Fruit fly (Drosophila melanogaster): ENCODE data around the gene Fer3HCH.
A peak's percentile ranks its signal among the peaks of the same experiment; 100 is the strongest.

Fer3HCH gene

DNA sequence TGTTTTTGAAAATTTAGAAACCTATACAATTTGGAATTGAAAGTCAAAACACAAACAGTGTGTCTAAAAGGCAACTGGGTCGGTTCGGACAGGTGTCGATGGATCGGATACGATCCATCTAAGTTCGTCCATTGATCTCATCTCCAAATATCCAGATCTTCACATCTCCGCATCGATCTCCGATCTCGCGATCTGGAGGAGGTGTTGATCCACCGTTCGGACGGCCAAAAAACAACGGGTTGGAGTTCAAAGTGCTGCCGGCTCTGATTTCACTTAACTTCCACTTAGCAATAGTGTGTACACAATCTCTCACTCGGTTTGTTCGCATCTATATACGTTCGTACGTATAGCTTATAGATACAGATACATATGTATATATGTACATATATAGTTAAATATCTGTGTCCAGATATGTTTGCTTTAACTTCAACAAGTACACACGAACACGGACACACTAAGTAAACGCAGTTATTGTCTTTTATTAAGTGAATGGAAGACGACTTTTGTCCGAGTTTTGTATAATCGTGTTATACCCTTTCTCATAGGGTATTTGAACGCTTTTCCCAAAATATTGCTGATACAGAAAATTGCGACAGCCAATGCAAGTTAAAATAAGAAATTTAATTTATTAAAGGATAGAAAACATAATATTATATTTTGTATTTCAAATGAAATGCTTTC lies at the start of gene Fer3HCH:
Fer3HCH (minus strand) TSS at position 51 of the 681 bp plus-strand sequence.
- no peak for TF ChIP-seq noc (tag; optimal IDR thresholded peaks at IDR 0.05)

DNA sequence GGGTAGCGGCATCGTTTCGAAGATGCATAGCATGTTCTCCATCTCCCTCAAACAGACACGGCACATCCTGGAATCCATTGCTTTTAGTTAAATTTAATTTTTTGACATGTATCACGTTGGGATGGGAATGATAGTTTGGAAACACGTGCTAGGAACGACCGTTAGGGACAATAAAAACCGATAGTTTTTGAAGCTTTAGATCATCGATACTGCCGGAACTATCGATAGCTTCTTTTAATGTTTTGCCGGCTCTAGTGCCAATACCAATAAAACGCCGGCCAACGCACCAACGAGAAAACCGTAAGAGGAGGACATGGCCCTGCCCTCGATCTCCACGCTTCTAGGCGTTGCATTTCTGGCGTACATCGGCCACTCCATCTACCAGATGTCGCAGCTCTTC lies 46.8 kb upstream of the Fer3HCH start, which contains the start of the genes CG4318 and CG4332:
CG4318 (minus strand) TSS at position 142 of the 400 bp plus-strand sequence.
CG4332 (plus strand) TSS at position 256 of the 400 bp plus-strand sequence.
- TF ChIP-seq noc (tag; optimal IDR thresholded peaks at IDR 0.05): no peak

DNA sequence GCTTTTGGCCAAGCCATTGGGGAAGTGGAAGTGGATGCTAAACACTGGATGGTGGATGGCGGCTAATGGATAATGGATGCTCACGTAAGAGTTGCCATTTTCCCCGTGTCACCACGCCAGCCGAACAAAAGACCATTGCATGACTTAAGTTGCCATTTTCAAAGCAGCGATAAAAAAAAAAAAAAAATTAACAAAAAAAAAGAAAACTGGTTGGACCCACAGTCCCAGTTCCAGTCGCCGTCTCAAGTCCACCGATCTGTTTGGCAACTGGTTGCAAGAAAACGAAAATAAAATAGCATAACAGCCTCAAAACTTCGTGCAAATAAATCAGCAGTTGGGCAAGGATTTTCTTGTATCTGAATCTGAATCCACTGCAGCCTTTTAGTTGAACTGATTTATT lies 41.1 kb upstream of the Fer3HCH start:
- no peak for TF ChIP-seq noc (tag; optimal IDR thresholded peaks at IDR 0.05)

DNA sequence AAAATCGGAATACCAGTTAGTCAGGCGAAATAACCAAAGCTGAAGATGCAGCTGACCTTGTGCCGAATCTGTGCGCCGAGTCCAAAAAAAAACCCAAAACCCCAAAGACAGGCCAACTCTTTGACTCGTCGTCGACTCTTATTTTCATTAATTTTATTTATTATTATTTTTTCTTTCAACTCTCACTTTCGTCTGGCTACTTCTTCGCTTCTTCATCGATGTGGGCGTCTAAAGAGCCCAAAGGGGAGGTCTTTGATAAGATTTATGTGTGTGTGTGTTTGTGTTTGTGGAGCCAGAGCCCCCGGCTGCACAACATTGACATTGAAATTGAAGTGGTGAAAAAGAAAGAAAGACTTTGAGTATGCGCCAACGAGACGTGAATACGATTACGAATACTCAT lies 37.9 kb upstream of the Fer3HCH start:
- TF ChIP-seq noc (tag; optimal IDR thresholded peaks at IDR 0.05): no peak

DNA sequence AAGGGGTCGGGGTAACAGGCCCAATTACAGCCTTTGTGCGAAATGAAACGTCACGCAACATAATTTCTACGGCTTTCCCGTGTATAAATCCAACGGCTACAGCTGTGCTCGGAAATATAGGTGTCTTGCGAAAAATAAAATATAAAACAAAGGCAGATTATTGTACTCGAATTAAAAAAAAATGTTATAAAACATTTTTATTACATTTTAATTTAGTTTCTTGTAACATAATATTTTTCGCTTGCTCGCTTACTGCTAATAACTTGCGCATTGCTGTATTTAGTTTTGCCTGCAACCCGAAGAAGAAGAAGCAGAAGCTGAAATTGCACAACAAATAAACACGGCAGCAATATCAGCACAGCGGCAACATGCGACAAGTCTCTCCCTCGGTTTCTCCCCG lies 35.1 kb upstream of the Fer3HCH start:
- no peak for TF ChIP-seq noc (tag; optimal IDR thresholded peaks at IDR 0.05)

DNA sequence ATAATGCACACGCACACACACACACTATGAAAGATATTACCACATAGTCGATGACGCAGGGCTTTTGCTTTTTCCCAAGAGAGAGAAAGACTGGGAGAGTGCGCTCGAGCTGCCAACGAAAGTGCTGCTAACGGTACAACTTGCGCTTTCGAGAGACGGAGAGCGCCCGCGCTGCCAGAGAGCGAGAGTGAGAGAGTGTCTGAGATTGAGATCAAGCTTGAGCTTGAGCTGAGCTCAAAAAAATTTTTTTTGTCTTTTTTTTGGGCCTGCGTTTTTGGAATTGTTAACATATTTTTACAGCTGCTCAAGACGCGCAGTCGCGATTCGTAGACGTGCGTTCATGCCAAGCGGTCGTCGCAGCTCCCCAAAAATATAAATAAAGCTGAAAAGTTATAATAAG lies 30.9 kb upstream of the Fer3HCH start, which contains the start of gene CG32645:
CG32645 (plus strand) TSS at position 313 of the 400 bp plus-strand sequence.
- TF ChIP-seq noc (tag; optimal IDR thresholded peaks at IDR 0.05): no peak

DNA sequence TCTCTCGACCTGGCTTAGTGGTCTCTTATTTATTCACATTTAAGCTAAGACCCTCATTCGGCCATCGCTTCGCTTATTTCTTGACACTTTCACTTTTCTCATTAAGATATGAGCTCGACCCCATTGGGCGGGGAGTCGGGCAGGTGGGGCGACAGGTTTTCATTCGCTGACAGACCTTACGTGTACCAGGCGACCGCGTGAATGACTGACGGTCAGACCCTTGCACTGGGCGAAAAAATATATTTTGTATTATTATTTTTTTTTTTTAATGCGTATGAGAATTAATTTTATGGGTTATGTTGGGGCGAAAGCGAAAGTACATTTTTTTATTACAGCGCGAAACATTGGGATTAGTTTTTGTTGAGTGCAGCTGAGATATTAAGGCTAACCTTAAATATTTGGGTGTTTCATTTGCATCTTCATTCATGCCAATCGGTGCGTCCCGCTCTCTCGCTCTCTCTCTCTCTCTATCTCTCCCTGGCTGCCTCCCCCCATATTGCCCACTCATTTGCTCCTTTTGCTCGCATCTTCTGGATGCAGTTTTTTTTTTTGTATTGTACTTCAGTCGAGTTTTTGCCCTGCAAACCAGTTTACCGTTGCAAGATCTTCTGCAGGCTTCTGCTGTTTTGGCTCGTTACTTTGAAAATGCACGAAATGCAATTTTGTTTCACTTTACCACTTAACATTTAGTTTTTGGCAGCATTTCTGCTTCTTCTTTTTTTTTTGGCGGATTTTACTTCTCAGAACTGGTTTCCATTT lies 29.1 kb upstream of the Fer3HCH start:
- no peak for TF ChIP-seq noc (tag; optimal IDR thresholded peaks at IDR 0.05)

DNA sequence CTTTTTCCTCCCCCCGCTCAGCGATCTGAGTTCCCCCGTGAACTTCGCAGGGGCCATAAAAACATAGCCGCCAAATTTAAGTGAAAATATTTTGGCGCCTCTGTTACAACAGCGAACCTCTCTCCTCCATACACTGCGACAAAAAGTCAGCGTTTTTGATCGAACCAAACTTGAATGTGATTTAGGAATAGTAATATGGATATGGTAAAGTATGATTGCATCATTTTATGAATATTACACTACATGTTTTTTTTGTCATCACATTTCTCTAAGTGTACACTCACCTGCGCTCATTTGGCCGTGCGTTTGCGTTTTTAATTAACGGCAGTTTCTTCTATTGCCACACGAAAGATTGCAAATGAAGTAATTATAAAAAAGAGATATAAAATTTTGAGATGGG lies 27.7 kb upstream of the Fer3HCH start:
- peak; percentile 13 for TF ChIP-seq noc (tag; optimal IDR thresholded peaks at IDR 0.05)

DNA sequence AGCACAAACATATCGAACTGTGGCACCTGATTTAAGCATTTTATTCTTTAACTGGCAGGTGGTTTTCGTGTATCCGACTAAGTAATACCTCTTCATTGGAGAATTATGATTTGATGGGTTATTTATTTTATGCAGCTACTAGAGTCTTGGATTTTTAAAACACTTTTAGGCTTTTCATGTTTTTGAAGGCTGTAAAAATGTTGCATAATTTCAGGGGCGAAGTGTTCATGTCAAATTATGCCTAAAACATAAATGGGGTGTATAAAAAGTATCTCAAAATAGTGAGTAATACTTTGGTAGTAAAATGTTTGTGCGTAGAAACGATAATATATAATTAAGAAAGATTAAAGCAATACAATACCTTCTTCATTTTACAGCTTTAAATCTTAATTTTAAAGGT lies 26.8 kb upstream of the Fer3HCH start:
- no peak for TF ChIP-seq noc (tag; optimal IDR thresholded peaks at IDR 0.05)

DNA sequence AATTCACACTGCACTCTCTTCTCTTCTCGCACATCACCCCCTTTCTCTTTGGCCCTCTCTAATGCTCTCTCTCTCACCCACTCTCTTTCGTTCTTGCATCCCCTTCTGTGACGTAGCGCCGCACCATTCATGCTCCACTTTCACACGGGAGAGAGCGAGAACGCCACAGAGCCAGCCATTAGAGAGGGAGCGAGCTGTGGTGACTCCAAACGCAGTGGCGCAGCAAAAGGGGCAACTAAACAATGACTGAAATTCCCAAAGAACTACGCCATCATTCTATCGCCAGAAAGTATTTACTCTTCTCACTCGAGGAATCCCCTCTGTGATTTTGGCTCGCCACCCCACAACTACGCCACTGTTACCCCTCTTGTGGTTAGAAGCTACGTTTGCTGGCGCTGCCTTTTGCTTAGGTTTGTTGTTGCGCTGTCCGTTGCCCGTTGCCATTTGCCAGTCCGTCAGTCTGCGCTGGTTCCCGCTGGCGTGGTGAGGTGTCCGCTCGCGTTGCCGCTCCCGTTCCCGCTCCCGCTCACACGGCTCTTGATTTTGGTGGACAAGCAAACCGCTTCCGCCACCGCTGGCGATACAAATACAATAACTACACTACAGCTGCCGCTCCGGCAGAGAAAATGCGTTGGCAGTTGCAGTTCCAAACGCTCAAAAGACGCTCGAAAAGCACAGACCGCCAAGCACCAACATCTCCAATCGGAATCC lies 23.2 kb upstream of the Fer3HCH start:
- peak; percentile 99 for TF ChIP-seq noc (tag; optimal IDR thresholded peaks at IDR 0.05)

DNA sequence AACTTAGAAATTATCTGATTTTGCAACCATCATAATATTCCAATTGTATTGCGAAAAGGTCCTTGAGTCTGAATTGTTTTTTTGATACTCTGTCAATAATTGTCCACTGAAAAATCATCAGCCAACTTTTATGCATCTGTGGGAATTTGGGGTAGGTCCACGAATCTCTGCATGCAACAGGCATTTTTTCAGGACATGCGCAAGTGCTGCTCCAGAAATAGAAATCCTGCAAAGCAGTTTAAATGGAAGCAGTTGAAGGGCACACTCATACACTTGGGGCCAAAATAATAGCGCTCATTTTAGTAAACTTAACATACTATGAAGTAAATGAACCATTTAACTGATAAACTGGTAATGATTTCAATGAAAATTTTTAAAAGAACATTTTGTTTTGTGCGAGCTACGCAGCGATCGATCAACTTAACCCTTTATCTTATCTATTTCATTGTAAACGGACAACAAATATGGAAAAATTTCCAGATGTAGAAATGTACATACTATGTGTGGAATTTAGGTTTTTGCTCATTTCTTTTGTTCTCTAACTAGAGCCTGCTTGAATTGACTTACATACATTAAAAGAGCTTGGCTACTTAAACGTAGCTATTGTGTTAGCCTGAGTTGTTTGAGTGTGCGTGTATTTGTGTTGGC lies 22.3 kb upstream of the Fer3HCH start:
- peak; percentile 63 for TF ChIP-seq noc (tag; optimal IDR thresholded peaks at IDR 0.05)

DNA sequence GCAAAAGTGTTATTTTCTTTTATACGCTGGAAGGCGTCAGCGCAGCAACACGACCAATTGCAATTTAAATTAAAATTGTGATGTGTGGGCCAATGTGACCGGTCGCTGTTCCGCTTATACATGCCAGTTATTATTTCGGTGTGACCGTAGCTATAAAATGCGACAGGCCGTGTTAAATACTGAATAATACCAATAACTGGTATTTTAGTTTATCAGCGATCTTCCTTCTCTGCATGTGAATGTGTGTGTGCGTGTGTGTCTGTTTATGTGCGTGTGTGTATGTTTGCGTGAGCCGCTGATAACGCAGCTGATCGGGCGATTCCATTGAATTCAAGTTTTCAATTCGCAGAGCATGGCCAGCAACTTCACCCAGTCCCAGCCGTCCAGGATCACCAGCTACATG lies 20.8 kb upstream of the Fer3HCH start, which contains the start of the genes CG32638, CG15717 and MFS10:
CG32638 (minus strand) TSS at position 45 of the 403 bp plus-strand sequence.
CG15717 (plus strand) TSS at position 203 of the 403 bp plus-strand sequence.
MFS10 (plus strand) TSS at position 269 of the 403 bp plus-strand sequence.
- TF ChIP-seq noc (tag; optimal IDR thresholded peaks at IDR 0.05): no peak

DNA sequence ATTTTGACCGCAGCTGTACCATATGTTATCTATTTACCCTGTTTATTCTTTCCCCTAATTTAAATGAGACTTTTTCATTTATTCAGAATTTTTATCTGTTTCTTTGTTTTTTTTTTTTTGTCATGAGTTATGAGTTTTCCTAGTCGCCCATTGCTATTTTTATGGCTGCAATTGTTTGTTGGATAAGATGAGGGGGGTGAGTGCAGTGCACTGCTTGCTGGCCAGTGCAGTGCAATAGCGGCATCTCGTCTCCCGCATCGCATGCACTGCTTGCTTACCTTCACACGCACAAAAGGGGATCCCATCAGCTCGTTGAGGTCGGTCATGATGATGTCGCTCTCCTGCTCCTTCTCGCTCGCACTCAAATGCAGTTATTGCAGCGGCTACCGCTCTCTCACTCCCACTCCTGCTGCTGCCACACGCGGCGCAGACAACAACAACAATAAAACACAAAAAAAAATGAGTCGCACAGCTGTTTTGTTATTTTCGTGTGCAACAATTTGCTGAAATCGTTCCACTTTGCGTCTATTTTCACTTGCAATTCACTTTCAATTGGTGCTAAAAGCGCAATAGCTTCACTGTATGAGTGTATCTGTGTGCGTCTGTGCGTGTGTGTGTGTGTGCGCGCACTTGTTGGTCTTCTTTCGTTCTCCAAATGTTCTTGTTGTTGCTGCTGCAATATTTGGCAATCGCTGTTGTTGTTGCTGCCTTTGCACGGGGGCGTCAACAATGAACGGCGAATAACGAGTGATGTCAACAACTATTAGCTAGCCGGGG lies 20.2 kb upstream of the Fer3HCH start:
- no peak for TF ChIP-seq noc (tag; optimal IDR thresholded peaks at IDR 0.05)

DNA sequence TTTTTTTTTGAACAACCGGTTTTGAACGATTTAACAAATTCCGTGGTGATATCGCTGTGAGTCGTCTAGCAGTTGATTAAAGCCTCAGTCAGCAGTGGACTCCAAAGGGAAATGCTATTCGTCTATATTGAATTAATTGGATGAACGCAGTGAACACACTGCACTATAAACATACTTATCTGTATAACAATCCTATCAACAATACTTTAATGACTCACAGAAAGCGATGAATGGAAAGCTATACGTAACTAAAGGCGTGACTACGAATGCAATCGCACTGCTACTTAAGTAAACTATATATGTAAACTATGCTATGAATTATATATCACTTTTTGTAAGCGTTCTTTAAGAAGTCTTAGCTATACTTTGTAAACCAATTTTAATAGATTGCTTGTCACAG lies 17.6 kb upstream of the Fer3HCH start:
- no peak for TF ChIP-seq noc (tag; optimal IDR thresholded peaks at IDR 0.05)
